Worm (Caenorhabditis elegans) whole organism, L2 larva: ENCODE results near the gene ech-3.

ENCODE experiments used
- C34F6.9 ChIP-seq: fragments of 150-350 bp; optimal IDR thresholded peaks from 2 replicates; lab custom pipeline; 2014; ENCODE audit warnings: missing biosample characterization, missing genetic modification characterization
- R02D3.7 ChIP-seq: fragments of 150-350 bp; optimal IDR thresholded peaks from 2 replicates; lab custom pipeline; 2014; ENCODE audit warnings: missing biosample characterization, missing genetic modification characterization
- Y55F3AM.14 ChIP-seq: fragments of 200-800 bp; sonication (Bioruptor generic); optimal IDR thresholded peaks from 2 replicates; lab custom pipeline; 2018; ENCODE audit warnings: mild to moderate bottlenecking, missing genetic modification characterization, missing compliant biosample characterization
- ZK546.5 ChIP-seq: sonication (generic microtip); optimal IDR thresholded peaks from 2 replicates; lab custom pipeline; 2017; ENCODE audit warnings: missing biosample characterization, missing genetic modification characterization
- alr-1 ChIP-seq: fragments of 150-350 bp; optimal IDR thresholded peaks from 2 replicates; lab custom pipeline; 2014; ENCODE audit warnings: missing biosample characterization, missing genetic modification characterization
- aly-2 ChIP-seq: fragments of 150-350 bp; optimal IDR thresholded peaks from 2 replicates; lab custom pipeline; 2014; ENCODE audit warnings: missing biosample characterization, missing genetic modification characterization
- ama-1 ChIP-seq: fragments of 150-350 bp; optimal IDR thresholded peaks from 2 replicates; lab custom pipeline; 2018; ENCODE audit warnings: inconsistent platforms
- blmp-1 ChIP-seq: sonication (generic microtip); optimal IDR thresholded peaks from 2 replicates; lab custom pipeline; 2017; ENCODE audit warnings: missing genetic modification characterization, mild to moderate bottlenecking, missing compliant biosample characterization, antibody characterized with exemption, moderate library complexity; ENCODE audit not compliant: insufficient read depth
- ceh-16 ChIP-seq: fragments of 150-350 bp; optimal IDR thresholded peaks from 2 replicates; lab custom pipeline; 2014; ENCODE audit warnings: missing biosample characterization, missing genetic modification characterization
- ceh-82 ChIP-seq: fragments of 150-350 bp; optimal IDR thresholded peaks from 2 replicates; lab custom pipeline; 2014; ENCODE audit warnings: missing biosample characterization, missing genetic modification characterization
- crh-2 ChIP-seq: sonication (generic microtip); optimal IDR thresholded peaks from 2 replicates; lab custom pipeline; 2017; ENCODE audit warnings: missing biosample characterization, missing genetic modification characterization
- dmd-4 ChIP-seq: sonication (generic microtip); optimal IDR thresholded peaks from 2 replicates; lab custom pipeline; 2017; ENCODE audit warnings: missing biosample characterization, missing genetic modification characterization
- egl-27 ChIP-seq: sonication (generic microtip); optimal IDR thresholded peaks from 3 replicates; lab custom pipeline; 2017; ENCODE audit warnings: missing biosample characterization, missing genetic modification reagents, missing genetic modification characterization
- elt-1 ChIP-seq: fragments of 150-350 bp; optimal IDR thresholded peaks from 2 replicates; lab custom pipeline; 2014; ENCODE audit warnings: missing biosample characterization, missing genetic modification characterization
- elt-3 ChIP-seq: sonication (generic microtip); optimal IDR thresholded peaks from 2 replicates; lab custom pipeline; 2017; ENCODE audit warnings: missing biosample characterization, missing genetic modification characterization
- fos-1 ChIP-seq: fragments of 150-350 bp; optimal IDR thresholded peaks from 2 replicates; lab custom pipeline; 2014; ENCODE audit warnings: missing biosample characterization, missing genetic modification characterization
- gmeb-1 ChIP-seq: fragments of 150-350 bp; optimal IDR thresholded peaks from 2 replicates; lab custom pipeline; 2014; ENCODE audit warnings: missing biosample characterization, missing genetic modification characterization
- lin-11 ChIP-seq: fragments of 150-350 bp; sonication (generic microtip); optimal IDR thresholded peaks from 2 replicates; lab custom pipeline; 2014; ENCODE audit warnings: missing biosample characterization, missing genetic modification characterization, inconsistent platforms, mixed read lengths
- lin-13 ChIP-seq: fragments of 150-350 bp; optimal IDR thresholded peaks from 2 replicates; lab custom pipeline; 2014; ENCODE audit warnings: missing biosample characterization, missing genetic modification reagents, missing genetic modification characterization
- lin-39 ChIP-seq: fragments of 150-350 bp; optimal IDR thresholded peaks from 2 replicates; lab custom pipeline; 2014; ENCODE audit warnings: missing biosample characterization, missing genetic modification reagents, missing genetic modification characterization
- lsy-2 ChIP-seq, 2 experiments: fragments of 150-350 bp in 1 of 2; sonication (generic microtip) in 1 of 2; optimal IDR thresholded peaks; 2 replicates each; lab custom pipeline; 2014 to 2017; ENCODE audit warnings: missing biosample characterization in 2 of 2, missing genetic modification characterization in 2 of 2
- mab-5 ChIP-seq: fragments of 150-350 bp; optimal IDR thresholded peaks from 2 replicates; lab custom pipeline; 2014; ENCODE audit warnings: missing biosample characterization, missing genetic modification characterization
- mbf-1 ChIP-seq: sonication (generic microtip); optimal IDR thresholded peaks from 2 replicates; lab custom pipeline; 2017; ENCODE audit warnings: missing biosample characterization, missing genetic modification characterization
- mdl-1 ChIP-seq, 2 experiments: fragments of 150-350 bp in 1 of 2; sonication (generic microtip) in 1 of 2; optimal IDR thresholded peaks; 2 replicates each; lab custom pipeline; 2017; ENCODE audit warnings: missing biosample characterization in 2 of 2, missing genetic modification characterization in 2 of 2
- nhr-10 ChIP-seq: sonication (generic microtip); optimal IDR thresholded peaks from 2 replicates; lab custom pipeline; 2017; ENCODE audit warnings: missing biosample characterization, missing genetic modification characterization
- nhr-11 ChIP-seq: fragments of 150-350 bp; optimal IDR thresholded peaks from 2 replicates; lab custom pipeline; 2014; ENCODE audit warnings: missing biosample characterization, missing genetic modification characterization
- nhr-12 ChIP-seq: fragments of 150-350 bp; optimal IDR thresholded peaks from 2 replicates; lab custom pipeline; 2014; ENCODE audit warnings: missing biosample characterization, missing genetic modification characterization
- nhr-129 ChIP-seq: fragments of 150-350 bp; optimal IDR thresholded peaks from 2 replicates; lab custom pipeline; 2014; ENCODE audit warnings: missing biosample characterization, missing genetic modification characterization
- nhr-21 ChIP-seq: fragments of 150-350 bp; optimal IDR thresholded peaks from 2 replicates; lab custom pipeline; 2014; ENCODE audit warnings: missing biosample characterization, missing genetic modification characterization
- nhr-23 ChIP-seq: fragments of 150-350 bp; optimal IDR thresholded peaks from 2 replicates; lab custom pipeline; 2014; ENCODE audit warnings: missing biosample characterization, missing genetic modification reagents, missing genetic modification characterization
- nhr-237 ChIP-seq: fragments of 150-350 bp; optimal IDR thresholded peaks from 2 replicates; lab custom pipeline; 2014; ENCODE audit warnings: missing biosample characterization, missing genetic modification characterization
- nhr-25 ChIP-seq: fragments of 150-350 bp; sonication (generic microtip); optimal IDR thresholded peaks from 3 replicates; lab custom pipeline; 2014; ENCODE audit warnings: missing biosample characterization, missing genetic modification characterization
- nhr-6 ChIP-seq: fragments of 150-350 bp; optimal IDR thresholded peaks from 2 replicates; lab custom pipeline; 2014; ENCODE audit warnings: missing biosample characterization, missing genetic modification characterization
- nhr-77 ChIP-seq: fragments of 150-350 bp; optimal IDR thresholded peaks from 2 replicates; lab custom pipeline; 2014; ENCODE audit warnings: missing biosample characterization, missing genetic modification characterization
- peb-1 ChIP-seq: fragments of 150-350 bp; optimal IDR thresholded peaks from 2 replicates; lab custom pipeline; 2014; ENCODE audit warnings: missing biosample characterization, missing genetic modification characterization
- sem-4 ChIP-seq: fragments of 150-350 bp; optimal IDR thresholded peaks from 2 replicates; lab custom pipeline; 2014; ENCODE audit warnings: missing biosample characterization, missing genetic modification reagents, missing genetic modification characterization
- sma-3 ChIP-seq: sonication (generic microtip); optimal IDR thresholded peaks from 2 replicates; lab custom pipeline; 2016; ENCODE audit warnings: missing genetic modification reagents, missing genetic modification characterization, missing compliant biosample characterization
- sma-9 ChIP-seq, 2 experiments: fragments of 150-350 bp in 1 of 2; sonication (generic microtip) in 1 of 2; optimal IDR thresholded peaks; 2 replicates each; lab custom pipeline; 2014 to 2016; ENCODE audit warnings: missing genetic modification characterization in 2 of 2, mild to moderate bottlenecking in 1 of 2, missing biosample characterization in 1 of 2, missing compliant biosample characterization in 1 of 2, missing genetic modification reagents in 1 of 2, moderate library complexity in 1 of 2
- snpc-4 ChIP-seq: fragments of 150-350 bp; optimal IDR thresholded peaks from 2 replicates; lab custom pipeline; 2014; ENCODE audit warnings: missing biosample characterization, missing genetic modification characterization
- unc-39 ChIP-seq: fragments of 150-350 bp; optimal IDR thresholded peaks from 2 replicates; lab custom pipeline; 2014; ENCODE audit warnings: missing biosample characterization, missing genetic modification characterization
- unc-55 ChIP-seq: fragments of 150-350 bp; sonication (generic microtip); optimal IDR thresholded peaks from 3 replicates; lab custom pipeline; 2014; ENCODE audit warnings: missing biosample characterization, missing genetic modification reagents, missing genetic modification characterization
- zag-1 ChIP-seq: fragments of 150-350 bp; optimal IDR thresholded peaks from 2 replicates; lab custom pipeline; 2014; ENCODE audit warnings: missing biosample characterization, missing genetic modification characterization
- ztf-1 ChIP-seq: fragments of 200-800 bp; sonication (Bioruptor generic); conservative IDR thresholded peaks from 2 replicates; pipeline ENCODE4 v1.3.6; 2022; ENCODE audit warnings: missing genetic modification characterization, missing compliant biosample characterization
- ztf-11 ChIP-seq: sonication (generic microtip); optimal IDR thresholded peaks from 2 replicates; lab custom pipeline; 2017; ENCODE audit warnings: missing biosample characterization, missing genetic modification characterization
- ztf-4 ChIP-seq: fragments of 150-350 bp; optimal IDR thresholded peaks from 2 replicates; lab custom pipeline; 2014; ENCODE audit warnings: missing biosample characterization, missing genetic modification characterization

The ech-3 gene

ce11 chrV:8039085-8039525 lies 17.1 kb downstream of the ech-3 start (continued):
- no peak for TF ChIP-seq sma-9 (GFP tag; optimal IDR thresholded peaks at IDR 0.05; lab: Kevin White, UChicago)
- TF ChIP-seq sma-9 (tag; optimal IDR thresholded peaks at IDR 0.05; lab: Kevin White, UChicago) = no peak
- no peak for TF ChIP-seq lin-39 (tag; lab: Kevin White, UChicago)
- peak; percentile 21 for TF ChIP-seq nhr-6 (tag; lab: Kevin White, UChicago)
- TF ChIP-seq nhr-21 (tag; lab: Kevin White, UChicago) = peak; percentile 93
- no peak for TF ChIP-seq nhr-23 (tag; lab: Kevin White, UChicago)
- peak; percentile 90 for TF ChIP-seq sma-3 (GFP tag; lab: Kevin White, UChicago)
- TF ChIP-seq nhr-11 = peak; percentile 71
- no peak for TF ChIP-seq ceh-82
- TF ChIP-seq unc-55 (GFP tag; lab: Kevin White, UChicago) = no peak
- peak; percentile 80 for TF ChIP-seq sem-4 (tag; lab: Kevin White, UChicago)
- TF ChIP-seq mdl-1 (tag; optimal IDR thresholded peaks at IDR 0.05; lab: Kevin White, UChicago) = no peak
- no peak for TF ChIP-seq egl-27 (tag; lab: Kevin White, UChicago)
- no peak for TF ChIP-seq snpc-4 (tag; lab: Kevin White, UChicago)
- no peak for TF ChIP-seq nhr-129

- TF ChIP-seq sem-4 (tag; lab: Kevin White, UChicago) = no peak
- no peak for TF ChIP-seq fos-1
- TF ChIP-seq nhr-129 = no peak
- no peak for TF ChIP-seq nhr-77
- TF ChIP-seq ceh-16 (tag; lab: Kevin White, UChicago) = no peak
- TF ChIP-seq lin-11 (tag; lab: Kevin White, UChicago) = no peak
- peak; percentile 34 for TF ChIP-seq nhr-21 (tag; lab: Kevin White, UChicago)
- TF ChIP-seq sma-9 (GFP tag; optimal IDR thresholded peaks at IDR 0.05; lab: Kevin White, UChicago) = peak; percentile 5
- no peak for TF ChIP-seq sma-9 (tag; optimal IDR thresholded peaks at IDR 0.05; lab: Kevin White, UChicago)
- no peak for TF ChIP-seq ztf-1 (GFP tag; lab: Robert Waterston, UW)
- peak; percentile 73 for TF ChIP-seq ama-1 (lab: Kevin White, UChicago)
These were observed 17.6 kb downstream of the ech-3 start for ce11 chrV:8039606-8040005.

ce11 chrV:8040247-8041084 lies 18.4 kb downstream of the ech-3 start:
- TF ChIP-seq zag-1 (tag; lab: Kevin White, UChicago) (no peak), lin-13 (GFP tag; lab: Kevin White, UChicago) (no peak), ztf-11 (tag; lab: Kevin White, UChicago) (no peak), sma-9 (GFP tag; optimal IDR thresholded peaks at IDR 0.05; lab: Kevin White, UChicago) (peak; percentile 79), sma-9 (tag; optimal IDR thresholded peaks at IDR 0.05; lab: Kevin White, UChicago) (no peak), nhr-77 (no peak), lsy-2 (tag; optimal IDR thresholded peaks at IDR 0.05; lab: Kevin White, UChicago) (no peak), crh-2 (no peak), ztf-4 (tag; lab: Kevin White, UChicago) (no peak), snpc-4 (tag; lab: Kevin White, UChicago) (no peak), ZK546.5 (no peak), ceh-16 (tag; lab: Kevin White, UChicago) (peak; percentile 64), dmd-4 (no peak), nhr-25 (tag; lab: Kevin White, UChicago) (peak; percentile 43), nhr-237 (tag; lab: Kevin White, UChicago) (no peak), nhr-6 (tag; lab: Kevin White, UChicago) (no peak), elt-3 (tag; lab: Kevin White, UChicago) (no peak), lin-39 (tag; lab: Kevin White, UChicago) (no peak), nhr-23 (tag; lab: Kevin White, UChicago) (no peak), ama-1 (lab: Kevin White, UChicago) (peak; percentile 94), nhr-11 (no peak), peb-1 (no peak), R02D3.7 (tag; lab: Kevin White, UChicago) (no peak), mab-5 (tag; lab: Kevin White, UChicago) (no peak), elt-1 (tag; lab: Kevin White, UChicago) (no peak), aly-2 (tag; lab: Kevin White, UChicago) (no peak), ztf-1 (GFP tag; lab: Robert Waterston, UW) (no peak), gmeb-1 (tag; lab: Kevin White, UChicago) (no peak), C34F6.9 (tag; lab: Kevin White, UChicago) (no peak), blmp-1 (tag; lab: Kevin White, UChicago) (peak; percentile 83), fos-1 (peak; percentile 55), nhr-10 (tag; lab: Kevin White, UChicago) (no peak), lin-11 (tag; lab: Kevin White, UChicago) (no peak), sem-4 (tag; lab: Kevin White, UChicago) (peak; percentile 1), nhr-12 (tag; lab: Kevin White, UChicago) (no peak), Y55F3AM.14 (GFP tag; lab: Kevin White, UChicago) (no peak), alr-1 (no peak), egl-27 (tag; lab: Kevin White, UChicago) (peak; percentile 33), sma-3 (GFP tag; lab: Kevin White, UChicago) (peak; percentile 89), mbf-1 (tag; lab: Kevin White, UChicago) (no peak), unc-39 (tag; lab: Kevin White, UChicago) (no peak), mdl-1 (tag; optimal IDR thresholded peaks at IDR 0.05; lab: Kevin White, UChicago) (no peak)
